Worm (Caenorhabditis elegans): ENCODE data around the gene lact-7.

- TF ChIP-seq snpc-3.4 (tag; optimal IDR thresholded peaks at IDR 0.05): no peak
- no peak for TF ChIP-seq pha-4 (tag; optimal IDR thresholded peaks at IDR 0.05)
- TF ChIP-seq snpc-4 (GFP tag; optimal IDR thresholded peaks at IDR 0.05): no peak
- TF ChIP-seq snpc-4 (tag; optimal IDR thresholded peaks at IDR 0.05): no peak
- TF ChIP-seq F57C9.4 (tag; optimal IDR thresholded peaks at IDR 0.05): no peak
- TF ChIP-seq efl-1 (GFP tag; optimal IDR thresholded peaks at IDR 0.05): no peak
- no peak for TF ChIP-seq F23B12.7 (tag; optimal IDR thresholded peaks at IDR 0.05; ENCODE audit: insufficient read depth)
- no peak for TF ChIP-seq ztf-22 (GFP tag; optimal IDR thresholded peaks at IDR 0.05)
- no peak for TF ChIP-seq unc-130 (GFP tag; optimal IDR thresholded peaks at IDR 0.05)
- no peak for TF ChIP-seq unc-62 (GFP tag; optimal IDR thresholded peaks at IDR 0.05)
- no peak for TF ChIP-seq hsf-1 (GFP tag; IDR thresholded peaks at IDR 0.05)
- TF ChIP-seq ceh-100 (GFP tag; IDR thresholded peaks at IDR 0.05): no peak
- no peak for TF ChIP-seq hlh-26 (GFP tag; conservative IDR thresholded peaks at IDR 0.05)
- no peak for TF ChIP-seq mcd-1 (GFP tag; IDR thresholded peaks at IDR 0.05)
These were observed 42.4 kb upstream of the lact-7 start, which contains the start of gene C44C10.9 for ce11 chrX:11716463-11716960.
